Fruit fly (Drosophila melanogaster) whole organism, embryonic: ENCODE data around the gene CG12194.

ENCODE experiments used
- Adf1 ChIP-seq: fragments of 200-800 bp; sonication (Bioruptor generic); IDR thresholded peaks from 2 replicates; pipeline ENCODE4 v1.3.6; 2022; ENCODE audit warnings: missing biosample characterization, missing genetic modification characterization
- Aef1 ChIP-seq: fragments of 200-800 bp; sonication (Bioruptor generic); IDR thresholded peaks from 3 replicates; pipeline ENCODE4 v1.3.6; 2022; ENCODE audit warnings: missing biosample characterization, missing genetic modification characterization
- Antp ChIP-seq: fragments of 200-800 bp; sonication (Bioruptor generic); optimal IDR thresholded peaks from 3 replicates; lab custom pipeline; 2016; ENCODE audit warnings: missing biosample characterization, missing genetic modification characterization
- Blimp-1 ChIP-seq: fragments of 200-800 bp; sonication (Bioruptor generic); optimal IDR thresholded peaks from 3 replicates; lab custom pipeline; 2018; ENCODE audit warnings: missing biosample characterization, missing genetic modification characterization, mild to moderate bottlenecking, moderate library complexity, missing genetic modification reagents
- CG10431 ChIP-seq: fragments of 200-800 bp; sonication (Bioruptor generic); optimal IDR thresholded peaks from 3 replicates; lab custom pipeline; 2018; ENCODE audit warnings: missing biosample characterization, mild to moderate bottlenecking, missing genetic modification characterization
- CG13287 ChIP-seq: fragments of 200-800 bp; sonication (Bioruptor generic); IDR thresholded peaks from 2 replicates; pipeline ENCODE4 v1.3.6; 2022; ENCODE audit warnings: missing biosample characterization, missing genetic modification characterization; ENCODE audit not compliant: partially characterized antibody
- CG13424 ChIP-seq: fragments of 200-800 bp; sonication (Bioruptor generic); optimal IDR thresholded peaks from 2 replicates; lab custom pipeline; 2019; ENCODE audit warnings: missing biosample characterization, mild to moderate bottlenecking, missing genetic modification characterization, moderate library complexity
- CG13624 ChIP-seq: fragments of 200-800 bp; sonication (Bioruptor generic); optimal IDR thresholded peaks from 2 replicates; lab custom pipeline; 2016; ENCODE audit warnings: missing biosample characterization, missing genetic modification characterization
- CG14710 ChIP-seq: fragments of 200-800 bp; sonication (Bioruptor generic); optimal IDR thresholded peaks from 3 replicates; lab custom pipeline; 2019; ENCODE audit warnings: missing biosample characterization, mild to moderate bottlenecking, missing genetic modification characterization, moderate library complexity
- CG14965 ChIP-seq: fragments of 200-800 bp; sonication (Bioruptor generic); optimal IDR thresholded peaks from 2 replicates; lab custom pipeline; 2016; ENCODE audit warnings: missing biosample characterization, missing genetic modification characterization, borderline replicate concordance
- CG15479 ChIP-seq: fragments of 200-800 bp; sonication (Bioruptor generic); optimal IDR thresholded peaks from 3 replicates; lab custom pipeline; 2019; ENCODE audit warnings: missing biosample characterization, mild to moderate bottlenecking, missing genetic modification characterization, moderate library complexity
- CG15514 ChIP-seq: fragments of 200-800 bp; sonication (Bioruptor generic); optimal IDR thresholded peaks from 3 replicates; lab custom pipeline; 2017; ENCODE audit warnings: missing biosample characterization, missing genetic modification characterization, mild to moderate bottlenecking, moderate library complexity, missing genetic modification reagents
- CG1603 ChIP-seq: fragments of 200-800 bp; sonication (Bioruptor generic); optimal IDR thresholded peaks from 2 replicates; lab custom pipeline; 2019; ENCODE audit warnings: missing biosample characterization, mild to moderate bottlenecking, missing genetic modification characterization, moderate library complexity
- CG17912 ChIP-seq: fragments of 200-800 bp; sonication (Bioruptor generic); optimal IDR thresholded peaks from 2 replicates; lab custom pipeline; 2018; ENCODE audit warnings: missing biosample characterization, mild to moderate bottlenecking, missing genetic modification characterization
- CG2199 ChIP-seq: fragments of 200-800 bp; sonication (Bioruptor generic); IDR thresholded peaks from 3 replicates; pipeline ENCODE4 v1.3.6; 2022; ENCODE audit warnings: missing biosample characterization, missing genetic modification characterization
- CG43689 ChIP-seq: fragments of 200-800 bp; sonication (Bioruptor generic); IDR thresholded peaks from 2 replicates; pipeline ENCODE4 v1.3.6; 2022; ENCODE audit warnings: missing biosample characterization, missing genetic modification characterization
- CG7987 ChIP-seq: fragments of 200-800 bp; sonication (Bioruptor generic); optimal IDR thresholded peaks from 2 replicates; lab custom pipeline; 2018; ENCODE audit warnings: missing biosample characterization, mild to moderate bottlenecking, missing genetic modification characterization, moderate library complexity
- CG8089 ChIP-seq: fragments of 200-800 bp; sonication (Bioruptor generic); optimal IDR thresholded peaks from 3 replicates; lab custom pipeline; 2016; ENCODE audit warnings: missing biosample characterization, missing genetic modification characterization
- CG8478 ChIP-seq: fragments of >200 bp; optimal IDR thresholded peaks from 2 replicates; lab custom pipeline; 2018
- Dbx ChIP-seq: fragments of 200-800 bp; sonication (Bioruptor generic); IDR thresholded peaks from 3 replicates; pipeline ENCODE4 v1.3.6; 2022; ENCODE audit warnings: missing biosample characterization, missing genetic modification characterization
- Dfd ChIP-seq, 2 experiments: fragments of >200 bp; optimal IDR thresholded peaks; 2 replicates each; lab custom pipeline; 2017; ENCODE audit warnings: missing biosample characterization in 2 of 2, missing genetic modification characterization in 2 of 2
- Dip3 ChIP-seq: fragments of 200-800 bp; sonication (Bioruptor generic); optimal IDR thresholded peaks from 3 replicates; lab custom pipeline; 2016; ENCODE audit warnings: missing biosample characterization, missing genetic modification characterization
- Ets65A ChIP-seq: fragments of 200-800 bp; sonication (Bioruptor generic); peaks from one replicate; lab custom pipeline; 2016; ENCODE audit warnings: missing biosample characterization, missing genetic modification characterization
- GATAe ChIP-seq: fragments of 200-800 bp; sonication (Bioruptor generic); conservative IDR thresholded peaks from 2 replicates; pipeline ENCODE4 v1.3.6; 2022; ENCODE audit warnings: missing biosample characterization, missing genetic modification characterization
- H2.0 ChIP-seq: fragments of 200-800 bp; sonication (Bioruptor generic); IDR thresholded peaks from 2 replicates; pipeline ENCODE4 v1.3.6; 2022; ENCODE audit warnings: missing biosample characterization, missing genetic modification characterization
- HHEX ChIP-seq: fragments of 200-800 bp; sonication (Bioruptor generic); optimal IDR thresholded peaks from 3 replicates; lab custom pipeline; 2017; ENCODE audit warnings: missing biosample characterization, mild to moderate bottlenecking, missing genetic modification characterization, missing genetic modification reagents
- MTF-1 ChIP-seq: fragments of 200-800 bp; sonication (Bioruptor generic); optimal IDR thresholded peaks from 2 replicates; lab custom pipeline; 2018; ENCODE audit warnings: missing biosample characterization, mild to moderate bottlenecking, missing genetic modification characterization, borderline replicate concordance
- Nf-YB ChIP-seq: fragments of 200-800 bp; sonication (Bioruptor generic); optimal IDR thresholded peaks from 3 replicates; lab custom pipeline; 2019; ENCODE audit warnings: missing biosample characterization, mild to moderate bottlenecking, missing genetic modification characterization, moderate library complexity
- Opbp ChIP-seq: fragments of 200-800 bp; sonication (Bioruptor generic); IDR thresholded peaks from 3 replicates; pipeline ENCODE4 v1.3.6; 2022; ENCODE audit warnings: missing biosample characterization, missing genetic modification characterization; ENCODE audit not compliant: partially characterized antibody
- Pdp1 ChIP-seq, 2 experiments: fragments of 200-800 bp; sonication (Bioruptor generic); optimal IDR thresholded peaks; 3 replicates each; lab custom pipeline; 2016; ENCODE audit warnings: missing biosample characterization in 2 of 2, missing genetic modification characterization in 2 of 2, mild to moderate bottlenecking in 1 of 2, moderate library complexity in 1 of 2
- Sin3A ChIP-seq: fragments of >200 bp; optimal IDR thresholded peaks from 2 replicates; lab custom pipeline; 2018
- Sox100B ChIP-seq: fragments of 200-800 bp; sonication (Bioruptor generic); optimal IDR thresholded peaks from 3 replicates; lab custom pipeline; 2018; ENCODE audit warnings: missing biosample characterization, mild to moderate bottlenecking, missing genetic modification characterization
- Spps ChIP-seq: fragments of 200-800 bp; sonication (Bioruptor generic); optimal IDR thresholded peaks from 2 replicates; lab custom pipeline; 2018; ENCODE audit warnings: missing biosample characterization, mild to moderate bottlenecking, missing genetic modification characterization
- Ssrp ChIP-seq: fragments of 200-800 bp; sonication (Bioruptor generic); optimal IDR thresholded peaks from 2 replicates; lab custom pipeline; 2018; ENCODE audit warnings: missing biosample characterization, mild to moderate bottlenecking, missing genetic modification characterization, moderate library complexity
- Stat92E ChIP-seq, 3 experiments: fragments of >200 bp in 2 of 3; fragments of 200-800 bp in 1 of 3; sonication (Bioruptor generic) in 1 of 3; optimal IDR thresholded peaks; 2 replicates each; lab custom pipeline; 2017 to 2019; ENCODE audit warnings: missing biosample characterization in 3 of 3, missing genetic modification characterization in 3 of 3, mild to moderate bottlenecking in 1 of 3, moderate library complexity in 1 of 3
- Tbp ChIP-seq: fragments of >200 bp; optimal IDR thresholded peaks from 2 replicates; lab custom pipeline; 2018; ENCODE audit warnings: missing biosample characterization, missing genetic modification characterization
- ash1 ChIP-seq: fragments of 200-800 bp; sonication (Bioruptor generic); optimal IDR thresholded peaks from 2 replicates; lab custom pipeline; 2018; ENCODE audit warnings: missing biosample characterization, mild to moderate bottlenecking, missing genetic modification characterization
- dm ChIP-seq: fragments of 200-800 bp; sonication (Bioruptor generic); optimal IDR thresholded peaks from 3 replicates; lab custom pipeline; 2016; ENCODE audit warnings: missing biosample characterization, missing genetic modification characterization
- fd3F ChIP-seq: fragments of 200-800 bp; sonication (Bioruptor generic); optimal IDR thresholded peaks from 2 replicates; lab custom pipeline; 2018; ENCODE audit warnings: missing biosample characterization, mild to moderate bottlenecking, missing genetic modification characterization, moderate library complexity
- fd64A ChIP-seq: fragments of 200-800 bp; sonication (Bioruptor generic); optimal IDR thresholded peaks from 3 replicates; lab custom pipeline; 2018; ENCODE audit warnings: missing biosample characterization, mild to moderate bottlenecking, missing genetic modification characterization
- gem ChIP-seq: fragments of 200-800 bp; sonication (Bioruptor generic); optimal IDR thresholded peaks from 2 replicates; lab custom pipeline; 2019; ENCODE audit warnings: missing biosample characterization, mild to moderate bottlenecking, missing genetic modification characterization, moderate library complexity
- jumu ChIP-seq: fragments of 200-800 bp; sonication (Bioruptor generic); optimal IDR thresholded peaks from 3 replicates; lab custom pipeline; 2016; ENCODE audit warnings: missing biosample characterization, missing genetic modification characterization
- prd ChIP-seq, 3 experiments: fragments of >200 bp in 2 of 3; fragments of 200-800 bp in 1 of 3; sonication (Bioruptor generic) in 1 of 3; optimal IDR thresholded peaks in 2 of 3; IDR thresholded peaks in 1 of 3; 2 replicates in 2 of 3; 3 replicates in 1 of 3; pipeline versions ENCODE4 v1.3.6 to Lab custom; 2017 to 2022; ENCODE audit warnings: missing biosample characterization in 1 of 3, missing genetic modification characterization in 1 of 3
- pzg ChIP-seq: fragments of 200-800 bp; sonication (Bioruptor generic); optimal IDR thresholded peaks from 3 replicates; lab custom pipeline; 2018; ENCODE audit warnings: missing biosample characterization, mild to moderate bottlenecking, missing genetic modification characterization, moderate library complexity
- run ChIP-seq: fragments of 200-800 bp; sonication (Bioruptor generic); optimal IDR thresholded peaks from 3 replicates; lab custom pipeline; 2018; ENCODE audit warnings: missing biosample characterization, mild to moderate bottlenecking, missing genetic modification characterization
- sens ChIP-seq: fragments of 200-800 bp; sonication (Bioruptor generic); peaks from one replicate; lab custom pipeline; 2016; ENCODE audit warnings: missing biosample characterization, missing genetic modification characterization
- stwl ChIP-seq: fragments of 200-800 bp; sonication (Bioruptor generic); optimal IDR thresholded peaks from 3 replicates; lab custom pipeline; 2018; ENCODE audit warnings: missing biosample characterization, mild to moderate bottlenecking, missing genetic modification characterization, moderate library complexity
- tio ChIP-seq: fragments of 200-800 bp; sonication (Bioruptor generic); optimal IDR thresholded peaks from 2 replicates; lab custom pipeline; 2017; ENCODE audit warnings: missing biosample characterization, missing genetic modification characterization, inconsistent platforms
- trem ChIP-seq: fragments of 200-800 bp; optimal IDR thresholded peaks from 3 replicates; lab custom pipeline; 2019; ENCODE audit warnings: missing biosample characterization, mild to moderate bottlenecking, missing genetic modification characterization, moderate library complexity

The CG12194 gene

dm6 chr2L:4810044-4810609, 28.0 kb upstream of the CG12194 start (continued):
- peak; percentile 8 for TF ChIP-seq Spps (tag; lab: Kevin White, UChicago)
- no peak for TF ChIP-seq Dip3
- TF ChIP-seq CG13424, result peak; percentile 63
- TF ChIP-seq Ets65A (GFP tag; lab: Kevin White, UChicago), result peak; percentile 36
- peak; percentile 45 for TF ChIP-seq CG1603 (tag; lab: Kevin White, UChicago)
- TF ChIP-seq gem (tag; lab: Kevin White, UChicago), result peak; percentile 69
- TF ChIP-seq prd (optimal IDR thresholded peaks at IDR 0.05; lab: Kevin White, UChicago), result no peak
- TF ChIP-seq prd (GFP tag; IDR thresholded peaks at IDR 0.05; lab: Robert Waterston, UW), result peak; percentile 26; the same call in 1 of the 3 replicates
- TF ChIP-seq Sox100B (GFP tag; lab: Kevin White, UChicago), result no peak
- peak; percentile 14 for TF ChIP-seq fd3F (GFP tag; lab: Kevin White, UChicago)
- peak; percentile 79 for TF ChIP-seq CG17912 (GFP tag; lab: Kevin White, UChicago)
- TF ChIP-seq pzg (GFP tag; lab: Kevin White, UChicago), result peak; percentile 49
- peak; percentile 1 for TF ChIP-seq jumu (GFP tag; lab: Kevin White, UChicago)
- TF ChIP-seq Stat92E (GFP tag; optimal IDR thresholded peaks at IDR 0.05; lab: Kevin White, UChicago), result peak in 1 of 3 experiments; percentile 91
- peak; percentile 63 for TF ChIP-seq dm (GFP tag; lab: Kevin White, UChicago)
- TF ChIP-seq Antp (GFP tag; lab: Kevin White, UChicago), result no peak
- no peak for TF ChIP-seq CG43689 (GFP tag; lab: Robert Waterston, UW)
- peak; percentile 42; the same call in 1 of the 2 replicates for TF ChIP-seq GATAe (GFP tag; lab: Robert Waterston, UW)
- TF ChIP-seq Opbp (GFP tag; lab: Robert Waterston, UW), result peak; percentile 68
- TF ChIP-seq CG7987 (GFP tag; lab: Kevin White, UChicago), result peak; percentile 55
- TF ChIP-seq CG2199 (GFP tag; lab: Robert Waterston, UW), result peak; percentile 83; the same call in 2 of the 3 replicates
- peak; percentile 44 for TF ChIP-seq CG13624 (GFP tag; lab: Kevin White, UChicago)
- TF ChIP-seq Dbx, result peak; percentile 61; the same call in 1 of the 3 replicates
- no peak for TF ChIP-seq HHEX (GFP tag; lab: Kevin White, UChicago)
- peak; percentile 54 for TF ChIP-seq MTF-1 (GFP tag; lab: Kevin White, UChicago)
- no peak for TF ChIP-seq Sin3A (lab: Kevin White, UChicago)
- TF ChIP-seq Blimp-1 (GFP tag; lab: Kevin White, UChicago), result peak; percentile 52
- TF ChIP-seq CG14965 (GFP tag; lab: Kevin White, UChicago), result no peak
- peak; percentile 23; the same call in 1 of the 2 replicates for TF ChIP-seq H2.0 (GFP tag; lab: Robert Waterston, UW)
- TF ChIP-seq CG13287 (GFP tag; lab: Robert Waterston, UW), result peak; percentile 76
- peak; percentile 28 for TF ChIP-seq trem (tag; lab: Kevin White, UChicago)
- TF ChIP-seq run (tag; lab: Kevin White, UChicago), result peak; percentile 32
- TF ChIP-seq CG10431 (GFP tag; lab: Kevin White, UChicago), result no peak
- peak; percentile 37 for TF ChIP-seq CG14710 (tag; lab: Kevin White, UChicago)
- peak; percentile 62 for TF ChIP-seq sens
- peak in 1 of 2 experiments; percentile 33 for TF ChIP-seq Pdp1 (GFP tag; optimal IDR thresholded peaks at IDR 0.05; lab: Kevin White, UChicago)
- TF ChIP-seq Dfd (GFP tag; optimal IDR thresholded peaks at IDR 0.05; lab: Kevin White, UChicago), result no peak
- TF ChIP-seq fd64A (GFP tag; lab: Kevin White, UChicago), result no peak
- peak; percentile 74 for TF ChIP-seq stwl (tag; lab: Kevin White, UChicago)
- TF ChIP-seq Ssrp (tag; lab: Kevin White, UChicago), result peak; percentile 25
- no peak for TF ChIP-seq tio
- TF ChIP-seq CG15514 (GFP tag; lab: Kevin White, UChicago), result peak; percentile 48
- no peak for TF ChIP-seq ash1 (GFP tag; lab: Kevin White, UChicago)
- no peak for TF ChIP-seq CG8089 (GFP tag; lab: Kevin White, UChicago)
- TF ChIP-seq CG15479 (GFP tag; lab: Kevin White, UChicago), result no peak
- TF ChIP-seq Tbp (GFP tag; lab: Kevin White, UChicago), result no peak
- TF ChIP-seq Aef1 (GFP tag; lab: Robert Waterston, UW), result peak; percentile 37; the same call in 1 of the 3 replicates
- TF ChIP-seq Nf-YB (GFP tag; lab: Kevin White, UChicago), result peak; percentile 95
- peak; percentile 65 for TF ChIP-seq CG8478 (lab: Kevin White, UChicago)
- TF ChIP-seq Adf1 (GFP tag; lab: Robert Waterston, UW), result peak; percentile 70
